Fruit fly (Drosophila melanogaster) whole organism, pupa: ENCODE data around the gene phr6-4.

Experiments
- CG10348 ChIP-seq: fragments of 200-800 bp; sonication (Bioruptor generic); IDR thresholded peaks from 2 replicates; pipeline ENCODE4 v1.3.6; 2022; ENCODE audit warnings: missing biosample characterization, missing genetic modification characterization
- CG34367 ChIP-seq: fragments of 200-800 bp; sonication (Bioruptor generic); optimal IDR thresholded peaks from 2 replicates; lab custom pipeline; 2018; ENCODE audit warnings: missing biosample characterization, mild to moderate bottlenecking, missing genetic modification characterization
- CG4496 ChIP-seq: fragments of 200-800 bp; sonication (Bioruptor generic); IDR thresholded peaks from 3 replicates; pipeline ENCODE4 v1.3.6; 2022; ENCODE audit warnings: missing biosample characterization, missing genetic modification characterization
- CG8301 ChIP-seq: fragments of 200-800 bp; sonication (Bioruptor generic); optimal IDR thresholded peaks from 2 replicates; lab custom pipeline; 2018; ENCODE audit warnings: missing biosample characterization, mild to moderate bottlenecking, missing genetic modification characterization
- D1 ChIP-seq: fragments of 200-800 bp; sonication (Bioruptor generic); optimal IDR thresholded peaks from 2 replicates; lab custom pipeline; 2018; ENCODE audit warnings: missing biosample characterization, mild to moderate bottlenecking, missing genetic modification characterization, moderate library complexity
- Ets98B ChIP-seq: fragments of 200-800 bp; sonication (Bioruptor generic); IDR thresholded peaks from 2 replicates; pipeline ENCODE4 v1.3.6; 2022; ENCODE audit warnings: missing biosample characterization, missing genetic modification characterization

DNA sequence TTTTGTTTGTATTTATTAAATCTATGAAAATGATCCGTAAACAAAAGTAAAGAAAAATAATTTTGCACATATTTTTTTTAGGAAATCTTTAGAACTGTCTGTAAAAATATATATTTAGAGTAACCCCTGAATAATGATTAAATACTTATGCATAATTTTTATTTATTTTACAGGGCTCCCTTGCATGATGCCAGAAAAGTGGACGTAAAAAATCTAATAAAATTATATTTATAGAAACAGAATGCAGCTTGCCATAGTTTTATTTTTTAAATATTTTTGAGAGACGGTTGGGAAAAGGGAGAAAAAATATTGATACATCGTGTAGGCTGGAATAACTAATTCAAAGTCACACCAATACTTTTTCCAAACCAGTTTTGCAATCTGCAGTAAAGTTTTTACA, 3.0 kb upstream of the phr6-4 start, which contains the start of gene CG18810:
- TF ChIP-seq D1 (tag; lab: Kevin White, UChicago) = no peak
- no peak for TF ChIP-seq CG10348
- no peak for TF ChIP-seq CG34367 (tag; lab: Kevin White, UChicago)
- no peak for TF ChIP-seq CG4496 (GFP tag; lab: Robert Waterston, UW)
- no peak for TF ChIP-seq Ets98B (GFP tag; lab: Robert Waterston, UW)
- no peak for TF ChIP-seq CG8301 (tag; lab: Kevin White, UChicago)
